Fruit fly (Drosophila melanogaster) whole organism, embryonic: ENCODE results near the gene pnt.

Experiments used
- Awh ChIP-seq: fragments of 200-800 bp; sonication (Bioruptor generic); IDR thresholded peaks from 2 replicates; pipeline ENCODE4, ENCODE4 v1.3.6; 2022; ENCODE audit warnings: missing biosample characterization, missing genetic modification characterization
- CG10209 ChIP-seq: fragments of 200-800 bp; sonication (Bioruptor generic); optimal IDR thresholded peaks from 3 replicates; lab custom pipeline; 2017; ENCODE audit warnings: missing biosample characterization, mild to moderate bottlenecking, missing genetic modification characterization, missing genetic modification reagents
- CG10431 ChIP-seq: fragments of 200-800 bp; sonication (Bioruptor generic); optimal IDR thresholded peaks from 3 replicates; lab custom pipeline; 2018; ENCODE audit warnings: missing biosample characterization, mild to moderate bottlenecking, missing genetic modification characterization
- CG10565 ChIP-seq: fragments of 200-800 bp; sonication (Bioruptor generic); optimal IDR thresholded peaks from 3 replicates; lab custom pipeline; 2016; ENCODE audit warnings: missing biosample characterization, mild to moderate bottlenecking, missing genetic modification characterization
- CG10959 ChIP-seq: fragments of 200-800 bp; sonication (Bioruptor generic); IDR thresholded peaks from 2 replicates; pipeline ENCODE4 v1.3.6; 2022; ENCODE audit warnings: missing biosample characterization, missing genetic modification characterization
- CG11085 ChIP-seq: fragments of 200-800 bp; sonication (Bioruptor generic); IDR thresholded peaks from 2 replicates; pipeline ENCODE4 v1.3.6; 2022; ENCODE audit warnings: missing biosample characterization, missing genetic modification characterization
- CG11504 ChIP-seq: fragments of 200-800 bp; sonication (Bioruptor generic); optimal IDR thresholded peaks from 3 replicates; lab custom pipeline; 2019; ENCODE audit warnings: missing biosample characterization, mild to moderate bottlenecking, missing genetic modification characterization, moderate library complexity
- CG12071 ChIP-seq: fragments of 200-800 bp; sonication (Bioruptor generic); optimal IDR thresholded peaks from 3 replicates; lab custom pipeline; 2018; ENCODE audit warnings: missing biosample characterization, mild to moderate bottlenecking, missing genetic modification characterization
- CG1233 ChIP-seq: fragments of 200-800 bp; sonication (Bioruptor generic); optimal IDR thresholded peaks from 4 replicates; lab custom pipeline; 2018; ENCODE audit warnings: missing biosample characterization, mild to moderate bottlenecking, missing genetic modification characterization
- CG13296 ChIP-seq: fragments of 200-800 bp; sonication (Bioruptor generic); optimal IDR thresholded peaks from 3 replicates; lab custom pipeline; 2018; ENCODE audit warnings: missing biosample characterization, mild to moderate bottlenecking, missing genetic modification characterization
- CG1529 ChIP-seq: fragments of 200-800 bp; sonication (Bioruptor generic); optimal IDR thresholded peaks from 3 replicates; lab custom pipeline; 2018; ENCODE audit warnings: missing biosample characterization, missing genetic modification characterization
- CG15601 ChIP-seq: fragments of 200-800 bp; sonication (Bioruptor generic); optimal IDR thresholded peaks from 3 replicates; lab custom pipeline; 2019; ENCODE audit warnings: missing biosample characterization, mild to moderate bottlenecking, missing genetic modification characterization, moderate library complexity
- CG15696 ChIP-seq: fragments of 200-800 bp; sonication (Bioruptor generic); optimal IDR thresholded peaks from 2 replicates; lab custom pipeline; 2019; ENCODE audit warnings: missing biosample characterization, mild to moderate bottlenecking, missing genetic modification characterization, moderate library complexity
- CG17361 ChIP-seq: fragments of 200-800 bp; sonication (Bioruptor generic); IDR thresholded peaks from 3 replicates; pipeline ENCODE4 v1.3.6; 2022; ENCODE audit warnings: missing biosample characterization, missing genetic modification characterization
- CG17912 ChIP-seq: fragments of 200-800 bp; sonication (Bioruptor generic); optimal IDR thresholded peaks from 2 replicates; lab custom pipeline; 2018; ENCODE audit warnings: missing biosample characterization, mild to moderate bottlenecking, missing genetic modification characterization
- CG18476 ChIP-seq: fragments of 200-800 bp; sonication (Bioruptor generic); optimal IDR thresholded peaks from 2 replicates; lab custom pipeline; 2016; ENCODE audit warnings: missing biosample characterization, mild to moderate bottlenecking, missing genetic modification characterization
- CG31441 ChIP-seq: fragments of 200-800 bp; sonication (Bioruptor generic); IDR thresholded peaks from 2 replicates; pipeline ENCODE4 v1.3.6; 2022; ENCODE audit warnings: missing biosample characterization, missing genetic modification characterization
- CG34224 ChIP-seq: fragments of 200-800 bp; sonication (Bioruptor generic); IDR thresholded peaks from 3 replicates; pipeline ENCODE4 v1.3.6; 2022; ENCODE audit warnings: missing biosample characterization, missing genetic modification characterization; ENCODE audit not compliant: partially characterized antibody
- CG3995 ChIP-seq: fragments of 200-800 bp; sonication (Bioruptor generic); optimal IDR thresholded peaks from 3 replicates; lab custom pipeline; 2016; ENCODE audit warnings: missing biosample characterization, missing genetic modification characterization
- CG4282 ChIP-seq: fragments of 200-800 bp; sonication (Bioruptor generic); optimal IDR thresholded peaks from 2 replicates; lab custom pipeline; 2016; ENCODE audit warnings: missing biosample characterization, missing genetic modification characterization
- CG4854 ChIP-seq: fragments of 200-800 bp; sonication (Bioruptor generic); optimal IDR thresholded peaks from 2 replicates; lab custom pipeline; 2016; ENCODE audit warnings: missing biosample characterization, missing genetic modification characterization, inconsistent platforms
- CG6689 ChIP-seq: fragments of 200-800 bp; sonication (Bioruptor generic); IDR thresholded peaks from 2 replicates; pipeline ENCODE4 v1.3.6; 2022; ENCODE audit warnings: missing biosample characterization, missing genetic modification characterization
- ERR ChIP-seq: fragments of 200-800 bp; sonication (Bioruptor generic); optimal IDR thresholded peaks from 2 replicates; lab custom pipeline; 2016; ENCODE audit warnings: missing biosample characterization, missing genetic modification characterization
- Eip74EF ChIP-seq, 2 experiments: fragments of 200-800 bp in 1 of 2; fragments of >200 bp in 1 of 2; sonication (Bioruptor generic) in 1 of 2; optimal IDR thresholded peaks; 2 replicates each; lab custom pipeline; 2017 to 2019; ENCODE audit warnings: missing biosample characterization in 2 of 2, missing genetic modification characterization in 2 of 2, mild to moderate bottlenecking in 1 of 2, moderate library complexity in 1 of 2
- HLH4C ChIP-seq: fragments of 200-800 bp; sonication (Bioruptor generic); IDR thresholded peaks from 3 replicates; pipeline ENCODE4 v1.3.6; 2022; ENCODE audit warnings: missing biosample characterization, missing genetic modification characterization; ENCODE audit not compliant: partially characterized antibody
- HLH54F ChIP-seq: fragments of 200-800 bp; sonication (Bioruptor generic); optimal IDR thresholded peaks from 3 replicates; lab custom pipeline; 2016; ENCODE audit warnings: missing biosample characterization, missing genetic modification characterization
- Hmx ChIP-seq: fragments of 200-800 bp; sonication (Bioruptor generic); optimal IDR thresholded peaks from 2 replicates; lab custom pipeline; 2016; ENCODE audit warnings: missing biosample characterization, missing genetic modification characterization
- Mes4 ChIP-seq: fragments of 200-800 bp; sonication (Bioruptor generic); optimal IDR thresholded peaks from 2 replicates; lab custom pipeline; 2016; ENCODE audit warnings: missing biosample characterization, missing genetic modification characterization
- Myb ChIP-seq: fragments of 200-800 bp; sonication (Bioruptor generic); optimal IDR thresholded peaks from 2 replicates; lab custom pipeline; 2016; ENCODE audit warnings: missing biosample characterization, missing genetic modification characterization
- Nf-YA ChIP-seq: fragments of 200-800 bp; sonication (Bioruptor generic); IDR thresholded peaks from 2 replicates; pipeline ENCODE4 v1.3.6; 2022; ENCODE audit warnings: missing biosample characterization, missing genetic modification characterization
- Poxn ChIP-seq: fragments of 200-800 bp; sonication (Bioruptor generic); IDR thresholded peaks from 2 replicates; pipeline ENCODE4 v1.3.6; 2022; ENCODE audit warnings: missing biosample characterization, missing genetic modification characterization
- Vsx1 ChIP-seq: fragments of 200-800 bp; sonication (Bioruptor generic); optimal IDR thresholded peaks from 2 replicates; lab custom pipeline; 2017; ENCODE audit warnings: missing biosample characterization, mild to moderate bottlenecking, missing genetic modification characterization, missing genetic modification reagents
- Xbp1 ChIP-seq: fragments of 200-800 bp; sonication (Bioruptor generic); optimal IDR thresholded peaks from 3 replicates; lab custom pipeline; 2016; ENCODE audit warnings: missing biosample characterization, mild to moderate bottlenecking, missing genetic modification characterization
- chn ChIP-seq: fragments of 200-800 bp; sonication (Bioruptor generic); optimal IDR thresholded peaks from 2 replicates; lab custom pipeline; 2016; ENCODE audit warnings: missing biosample characterization, missing genetic modification characterization
- cwo ChIP-seq: fragments of 200-800 bp; sonication (Bioruptor generic); optimal IDR thresholded peaks from 3 replicates; lab custom pipeline; 2017; ENCODE audit warnings: missing biosample characterization, missing genetic modification characterization, mild to moderate bottlenecking, moderate library complexity, missing genetic modification reagents
- ems ChIP-seq: fragments of 200-800 bp; sonication (Bioruptor generic); optimal IDR thresholded peaks from 3 replicates; lab custom pipeline; 2016; ENCODE audit warnings: missing biosample characterization, missing genetic modification characterization
- esg ChIP-seq: fragments of 200-800 bp; sonication (Bioruptor generic); conservative IDR thresholded peaks from 2 replicates; pipeline ENCODE4 v1.3.6; 2022; ENCODE audit warnings: missing biosample characterization, missing genetic modification characterization
- ewg ChIP-seq: fragments of 200-800 bp; sonication (Bioruptor generic); optimal IDR thresholded peaks from 3 replicates; lab custom pipeline; 2017; ENCODE audit warnings: mild to moderate bottlenecking, missing biosample characterization, missing genetic modification reagents, missing genetic modification characterization
- fd102C ChIP-seq: fragments of 200-800 bp; sonication (Bioruptor generic); optimal IDR thresholded peaks from 2 replicates; lab custom pipeline; 2018; ENCODE audit warnings: missing biosample characterization, mild to moderate bottlenecking, missing genetic modification characterization, moderate library complexity
- fd96Cb ChIP-seq: fragments of 200-800 bp; sonication (Bioruptor generic); optimal IDR thresholded peaks from 2 replicates; lab custom pipeline; 2018; ENCODE audit warnings: missing biosample characterization, mild to moderate bottlenecking, missing genetic modification characterization, moderate library complexity
- hb ChIP-seq: fragments of 200-800 bp; sonication (Bioruptor generic); IDR thresholded peaks from 3 replicates; pipeline ENCODE4 v1.3.6; 2022; ENCODE audit warnings: missing biosample characterization, missing genetic modification characterization; ENCODE audit not compliant: partially characterized antibody
- knrl ChIP-seq: fragments of 200-800 bp; sonication (Bioruptor generic); IDR thresholded peaks from 3 replicates; pipeline ENCODE4 v1.3.6; 2022; ENCODE audit warnings: missing biosample characterization, missing genetic modification characterization; ENCODE audit not compliant: partially characterized antibody
- luna ChIP-seq: fragments of 200-800 bp; sonication (Bioruptor generic); optimal IDR thresholded peaks from 2 replicates; lab custom pipeline; 2016; ENCODE audit warnings: missing biosample characterization, missing genetic modification characterization
- odd ChIP-seq: fragments of 200-800 bp; sonication (Bioruptor generic); optimal IDR thresholded peaks from 2 replicates; lab custom pipeline; 2017; ENCODE audit warnings: missing biosample characterization, mild to moderate bottlenecking, missing genetic modification characterization
- pita ChIP-seq: fragments of 200-800 bp; sonication (Bioruptor generic); optimal IDR thresholded peaks from 2 replicates; lab custom pipeline; 2017; ENCODE audit warnings: missing biosample characterization, mild to moderate bottlenecking, missing genetic modification characterization
- ro ChIP-seq: fragments of 200-800 bp; sonication (Bioruptor generic); IDR thresholded peaks from 2 replicates; pipeline ENCODE4 v1.3.6; 2022; ENCODE audit warnings: missing biosample characterization, missing genetic modification characterization
- scrt ChIP-seq: fragments of 200-800 bp; sonication (Bioruptor generic); optimal IDR thresholded peaks from 2 replicates; lab custom pipeline; 2018; ENCODE audit warnings: missing biosample characterization, mild to moderate bottlenecking, missing genetic modification characterization, moderate library complexity
- seq ChIP-seq: fragments of 200-800 bp; sonication (Bioruptor generic); IDR thresholded peaks from 2 replicates; pipeline ENCODE4 v1.3.6; 2022; ENCODE audit warnings: missing biosample characterization, missing genetic modification characterization
- usp ChIP-seq: fragments of >200 bp; optimal IDR thresholded peaks from 2 replicates; lab custom pipeline; 2017; ENCODE audit warnings: missing biosample characterization, missing genetic modification characterization

The pnt gene

dm6 chr3R:23297132-23297862, 48.7 kb downstream of the pnt start (continued):
- TF ChIP-seq cwo (peak; percentile 56), CG13296 (GFP tag; lab: Kevin White, UChicago) (no peak), ewg (no peak), HLH54F (no peak), ems (no peak), CG6689 (0 out of 2 replicates have a peak, but pooled peaks have one; percentile 32), Eip74EF (GFP tag; optimal IDR thresholded peaks at IDR 0.05; lab: Kevin White, UChicago) (no peak), Poxn (no peak), CG10565 (no peak), CG17912 (GFP tag; lab: Kevin White, UChicago) (no peak), CG31441 (GFP tag; lab: Robert Waterston, UW) (peak; percentile 38; the same call in 1 of the 2 replicates), luna (GFP tag; lab: Kevin White, UChicago) (no peak), CG4854 (GFP tag; lab: Kevin White, UChicago) (no peak), CG3995 (GFP tag; lab: Kevin White, UChicago) (no peak), CG12071 (GFP tag; lab: Kevin White, UChicago) (peak; percentile 29), CG10431 (GFP tag; lab: Kevin White, UChicago) (peak; percentile 18), CG11085 (no peak), CG11504 (tag; lab: Kevin White, UChicago) (peak; percentile 51), ERR (GFP tag; lab: Kevin White, UChicago) (no peak), fd96Cb (peak; percentile 58), hb (GFP tag; lab: Robert Waterston, UW) (no peak), CG1233 (peak; percentile 9), Nf-YA (GFP tag; lab: Robert Waterston, UW) (no peak), CG10959 (GFP tag; lab: Robert Waterston, UW) (no peak), Mes4 (GFP tag; lab: Kevin White, UChicago) (no peak), fd102C (GFP tag; lab: Kevin White, UChicago) (no peak), CG17361 (GFP tag; lab: Robert Waterston, UW) (peak; percentile 66), CG10209 (peak; percentile 13), Awh (GFP tag; lab: Robert Waterston, UW) (no peak), usp (GFP tag; lab: Kevin White, UChicago) (no peak), CG1529 (GFP tag; lab: Kevin White, UChicago) (no peak), knrl (GFP tag; lab: Robert Waterston, UW) (no peak), esg (GFP tag; lab: Robert Waterston, UW) (no peak), CG4282 (GFP tag; lab: Kevin White, UChicago) (no peak), chn (GFP tag; lab: Kevin White, UChicago) (no peak), CG15601 (no peak), CG18476 (GFP tag; lab: Kevin White, UChicago) (peak; percentile 9), HLH4C (no peak), Hmx (GFP tag; lab: Kevin White, UChicago) (no peak), Myb (GFP tag; lab: Kevin White, UChicago) (no peak), seq (GFP tag; lab: Robert Waterston, UW) (peak; percentile 44; the same call in 1 of the 2 replicates), ro (GFP tag; lab: Robert Waterston, UW) (no peak), CG34224 (no peak), Xbp1 (GFP tag; lab: Kevin White, UChicago) (peak; percentile 38), pita (GFP tag; lab: Kevin White, UChicago) (no peak), Vsx1 (GFP tag; lab: Kevin White, UChicago) (peak; percentile 18), CG15696 (tag; lab: Kevin White, UChicago) (peak; percentile 63), scrt (GFP tag; lab: Kevin White, UChicago) (no peak), odd (GFP tag; lab: Kevin White, UChicago) (no peak)
